Fruit fly (Drosophila melanogaster): ENCODE data around the gene CG9449.

dm6 chr3L:19518232-19518631, 20.7 kb upstream of the CG9449 start, which contains the start of gene Cpr76Ba:
- no peak for TF ChIP-seq CG8478 (optimal IDR thresholded peaks at IDR 0.05)
- TF ChIP-seq CTCF (optimal IDR thresholded peaks at IDR 0.05), result no peak
